In the genomic region with DNA sequence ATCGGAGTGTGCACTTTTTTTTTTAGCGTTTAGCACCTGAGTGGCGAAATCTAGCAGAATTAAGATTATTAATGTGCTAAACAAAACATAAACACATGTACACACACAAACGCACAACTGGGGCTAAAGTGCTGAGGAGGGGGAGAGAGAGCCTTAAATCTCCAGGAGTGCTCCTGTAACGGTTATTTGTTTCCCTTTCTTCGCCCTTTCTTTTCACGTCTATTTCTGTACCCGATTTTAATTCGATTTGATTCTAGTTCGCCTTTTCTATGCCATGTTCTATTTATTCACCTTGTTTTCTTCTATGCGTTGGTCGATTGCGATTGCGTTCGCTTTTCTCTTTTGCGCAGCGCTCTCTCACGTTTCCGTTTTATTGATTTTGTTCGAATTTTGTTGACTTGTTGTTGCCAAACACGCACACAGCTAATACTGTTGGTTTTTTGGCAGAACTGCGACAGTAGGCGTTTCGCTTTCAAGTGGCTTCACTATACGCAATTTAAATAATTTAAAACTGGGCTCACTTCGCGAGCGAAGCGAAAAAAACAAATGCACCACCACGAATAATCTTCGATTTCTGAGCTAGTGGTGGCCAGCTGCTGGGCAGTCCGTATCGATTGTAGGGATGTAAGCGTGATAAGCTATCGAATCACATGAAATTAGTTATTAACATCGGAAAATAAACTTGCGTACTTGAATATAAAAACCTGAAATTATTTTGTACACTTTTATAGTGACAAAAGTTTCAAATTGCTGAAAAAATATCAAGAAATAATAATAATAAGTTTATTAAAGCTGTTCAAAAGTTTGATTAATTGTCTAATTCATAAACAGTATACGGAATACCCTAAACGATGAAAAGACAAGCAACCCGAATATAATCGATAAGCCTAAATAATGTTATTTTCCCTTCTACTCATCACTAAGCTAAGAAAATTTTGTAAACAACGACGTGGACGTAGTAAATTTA, we compare ENCODE assay signal across 5 fruit fly cellular contexts.
TF ChIP-seq lines count a peak whose summit lies in the region.

Krn (minus strand) TSS at position 580 of the 967 bp plus-strand sequence.
Ndfip (minus strand) TSS at position 580 of the 967 bp plus-strand sequence.
CG7484 (plus strand) TSS at position 917 of the 967 bp plus-strand sequence.

TF ChIP-seq in whole organism, adult, 20 proteins besides CTCF, POLR2A, EP300 and RAD21 (continued from another document):
- peak; percentile 89 for TF ChIP-seq Clk (GFP tag; optimal IDR thresholded peaks at IDR 0.05; lab: Kevin White, UChicago)
- peak; percentile 95 for TF ChIP-seq toe (GFP tag; optimal IDR thresholded peaks at IDR 0.05; lab: Kevin White, UChicago)
- peak; percentile 94 for TF ChIP-seq kay (GFP tag; lab: Kevin White, UChicago; ENCODE audit: borderline replicate concordance)
- peak; percentile 93 for TF ChIP-seq pad (GFP tag; optimal IDR thresholded peaks at IDR 0.05; lab: Kevin White, UChicago)
- TF ChIP-seq ovo (GFP tag; optimal IDR thresholded peaks at IDR 0.05; lab: Kevin White, UChicago), result peak; percentile 81
- TF ChIP-seq bab1 (GFP tag; optimal IDR thresholded peaks at IDR 0.05; lab: Kevin White, UChicago), result peak; percentile 95
TF ChIP-seq in whole organism, adult: peak in this region for 19.

TF ChIP-seq in whole organism, embryonic, 481 proteins besides CTCF, POLR2A, EP300 and RAD21 (continued from another document and continues in another):
- peak; percentile 49 for TF ChIP-seq pb (GFP tag; optimal IDR thresholded peaks at IDR 0.05; lab: Kevin White, UChicago)
- TF ChIP-seq org-1 (GFP tag; optimal IDR thresholded peaks at IDR 0.05; lab: Kevin White, UChicago), result peak; percentile 59
- TF ChIP-seq CG13775 (GFP tag; optimal IDR thresholded peaks at IDR 0.05; lab: Kevin White, UChicago), result peak; percentile 92
- TF ChIP-seq Camta (GFP tag; optimal IDR thresholded peaks at IDR 0.05; lab: Kevin White, UChicago), result peak; percentile 49
- 0 out of 2 replicates have a peak, but pooled peaks have one; percentile 38 for TF ChIP-seq CG11696 (GFP tag; IDR thresholded peaks at IDR 0.05; lab: Robert Waterston, UW)
- TF ChIP-seq pita (GFP tag; optimal IDR thresholded peaks at IDR 0.05; lab: Kevin White, UChicago), result no peak
- TF ChIP-seq Nf-YB (GFP tag; optimal IDR thresholded peaks at IDR 0.05; lab: Kevin White, UChicago), result peak; percentile 72
- TF ChIP-seq CG10267 (tag; optimal IDR thresholded peaks at IDR 0.05; lab: Kevin White, UChicago), result peak; percentile 88
- peak; percentile 66 for TF ChIP-seq slou (GFP tag; optimal IDR thresholded peaks at IDR 0.05; lab: Kevin White, UChicago)
- no peak for TF ChIP-seq Awh (GFP tag; IDR thresholded peaks at IDR 0.05; lab: Robert Waterston, UW)
- TF ChIP-seq CG10979 (tag; optimal IDR thresholded peaks at IDR 0.05; lab: Kevin White, UChicago), result peak; percentile 84
- TF ChIP-seq lilli (GFP tag; optimal IDR thresholded peaks at IDR 0.05; lab: Kevin White, UChicago), result peak; percentile 92
- TF ChIP-seq Jarid2 (GFP tag; optimal IDR thresholded peaks at IDR 0.05; lab: Kevin White, UChicago), result peak; percentile 64
- peak; percentile 78 for TF ChIP-seq fu2 (GFP tag; optimal IDR thresholded peaks at IDR 0.05; lab: Kevin White, UChicago)
- TF ChIP-seq CG7271 (tag; optimal IDR thresholded peaks at IDR 0.05; lab: Kevin White, UChicago), result peak; percentile 76
- peak; percentile 83 for TF ChIP-seq CG7556 (GFP tag; optimal IDR thresholded peaks at IDR 0.05; lab: Kevin White, UChicago)
- TF ChIP-seq CG1602 (GFP tag; optimal IDR thresholded peaks at IDR 0.05; lab: Kevin White, UChicago), result peak; percentile 88
- TF ChIP-seq Aef1 (GFP tag; IDR thresholded peaks at IDR 0.05; lab: Robert Waterston, UW), result peak; percentile 85
- TF ChIP-seq chn (GFP tag; optimal IDR thresholded peaks at IDR 0.05; lab: Kevin White, UChicago), result peak; percentile 70
- TF ChIP-seq Sox100B (GFP tag; optimal IDR thresholded peaks at IDR 0.05; lab: Kevin White, UChicago), result peak; percentile 84
- peak; percentile 79 for TF ChIP-seq ems (GFP tag; optimal IDR thresholded peaks at IDR 0.05; lab: Kevin White, UChicago)
- TF ChIP-seq scrt (GFP tag; optimal IDR thresholded peaks at IDR 0.05; lab: Kevin White, UChicago), result peak; percentile 39
- peak; percentile 77; the same call in 1 of the 2 replicates for TF ChIP-seq ranshi (GFP tag; IDR thresholded peaks at IDR 0.05; lab: Robert Waterston, UW)
- TF ChIP-seq HLH54F (GFP tag; optimal IDR thresholded peaks at IDR 0.05; lab: Kevin White, UChicago), result peak; percentile 87
- peak; percentile 39 for TF ChIP-seq CG10274 (GFP tag; optimal IDR thresholded peaks at IDR 0.05; lab: Kevin White, UChicago)
- TF ChIP-seq aop (GFP tag; IDR thresholded peaks at IDR 0.05; lab: Robert Waterston, UW), result no peak
- TF ChIP-seq al (GFP tag; IDR thresholded peaks at IDR 0.05; lab: Robert Waterston, UW), result peak; percentile 81

TF ChIP-seq in whole organism, prepupa, 60 proteins besides CTCF, POLR2A, EP300 and RAD21 (continued from another document and continues in another):
- TF ChIP-seq CG8319 (GFP tag; optimal IDR thresholded peaks at IDR 0.05; lab: Kevin White, UChicago) (peak; percentile 58), dsx (GFP tag; optimal IDR thresholded peaks at IDR 0.05; lab: Kevin White, UChicago; ENCODE audit: poor library complexity, severe bottlenecking) (peak; percentile 81), OdsH (GFP tag; optimal IDR thresholded peaks at IDR 0.05; lab: Kevin White, UChicago) (peak; percentile 87), CG8119 (GFP tag; IDR thresholded peaks at IDR 0.05; lab: Robert Waterston, UW) (peak; percentile 67; the same call in 2 of the 3 replicates), CG8632 (GFP tag; optimal IDR thresholded peaks at IDR 0.05; lab: Kevin White, UChicago) (peak; percentile 75), Sox14 (GFP tag; optimal IDR thresholded peaks at IDR 0.05; lab: Kevin White, UChicago) (peak; percentile 85), topi (GFP tag; optimal IDR thresholded peaks at IDR 0.05; lab: Kevin White, UChicago) (peak; percentile 83), CG3919 (GFP tag; optimal IDR thresholded peaks at IDR 0.05; lab: Kevin White, UChicago) (peak; percentile 83), eg (GFP tag; IDR thresholded peaks at IDR 0.05; lab: Robert Waterston, UW) (peak; percentile 86), esn (GFP tag; optimal IDR thresholded peaks at IDR 0.05; lab: Kevin White, UChicago) (peak; percentile 90), CG11294 (GFP tag; IDR thresholded peaks at IDR 0.05; lab: Robert Waterston, UW) (peak; percentile 59; the same call in 1 of the 2 replicates), spab (GFP tag; optimal IDR thresholded peaks at IDR 0.05; lab: Kevin White, UChicago) (peak; percentile 23), Ets96B (tag; optimal IDR thresholded peaks at IDR 0.05; lab: Kevin White, UChicago) (peak; percentile 86), Blimp-1 (GFP tag; optimal IDR thresholded peaks at IDR 0.05; lab: Kevin White, UChicago) (peak; percentile 66), pdm3 (GFP tag; optimal IDR thresholded peaks at IDR 0.05; lab: Kevin White, UChicago) (peak; percentile 86), CG6808 (GFP tag; optimal IDR thresholded peaks at IDR 0.05; lab: Kevin White, UChicago) (peak; percentile 62), CG6792 (GFP tag; optimal IDR thresholded peaks at IDR 0.05; lab: Kevin White, UChicago) (peak; percentile 76), dac (GFP tag; optimal IDR thresholded peaks at IDR 0.05; lab: Kevin White, UChicago) (peak; percentile 38), CG15336 (GFP tag; IDR thresholded peaks at IDR 0.05; lab: Robert Waterston, UW) (peak; percentile 79), Gug (GFP tag; IDR thresholded peaks at IDR 0.05; lab: Robert Waterston, UW) (peak; percentile 71), CG11762 (GFP tag; optimal IDR thresholded peaks at IDR 0.05; lab: Kevin White, UChicago; ENCODE audit: insufficient read depth) (peak; percentile 65), Lpt (GFP tag; optimal IDR thresholded peaks at IDR 0.05; lab: Kevin White, UChicago) (peak; percentile 59), CG32006 (GFP tag; optimal IDR thresholded peaks at IDR 0.05; lab: Kevin White, UChicago) (peak; percentile 84), Hr38 (GFP tag; optimal IDR thresholded peaks at IDR 0.05; lab: Kevin White, UChicago) (no peak), CG4318 (GFP tag; optimal IDR thresholded peaks at IDR 0.05; lab: Kevin White, UChicago) (peak; percentile 77), Sox102F (GFP tag; optimal IDR thresholded peaks at IDR 0.05; lab: Kevin White, UChicago) (peak; percentile 74), lz (GFP tag; optimal IDR thresholded peaks at IDR 0.05; lab: Kevin White, UChicago) (peak; percentile 87), salr (GFP tag; optimal IDR thresholded peaks at IDR 0.05; lab: Kevin White, UChicago) (peak; percentile 67 to 69)

TF ChIP-seq in whole organism, pupa, 21 proteins besides CTCF, POLR2A, EP300 and RAD21 (continued from another document):
- TF ChIP-seq gl (tag; optimal IDR thresholded peaks at IDR 0.05; lab: Kevin White, UChicago) (peak; percentile 36), CG15710 (tag; optimal IDR thresholded peaks at IDR 0.05; lab: Kevin White, UChicago) (peak; percentile 88), CG14655 (GFP tag; optimal IDR thresholded peaks at IDR 0.05; lab: Kevin White, UChicago) (peak; percentile 78), Pif1A (GFP tag; optimal IDR thresholded peaks at IDR 0.05; lab: Kevin White, UChicago) (peak; percentile 64), CG12605 (GFP tag; IDR thresholded peaks at IDR 0.05; lab: Robert Waterston, UW) (0 out of 2 replicates have a peak, but pooled peaks have one; percentile 22)

TF ChIP-seq in whole organism, wandering third instar larva, 38 proteins besides CTCF, POLR2A, EP300 and RAD21 (continued from another document):
- TF ChIP-seq sage (GFP tag; optimal IDR thresholded peaks at IDR 0.05; lab: Kevin White, UChicago) (peak; percentile 39), OdsH (GFP tag; optimal IDR thresholded peaks at IDR 0.05; lab: Kevin White, UChicago) (peak; percentile 76), woc (GFP tag; optimal IDR thresholded peaks at IDR 0.05; lab: Kevin White, UChicago) (peak; percentile 89), psq (GFP tag; optimal IDR thresholded peaks at IDR 0.05; lab: Kevin White, UChicago) (peak; percentile 80), Jra (GFP tag; optimal IDR thresholded peaks at IDR 0.05; lab: Kevin White, UChicago) (peak; percentile 74), N (GFP tag; optimal IDR thresholded peaks at IDR 0.05; lab: Kevin White, UChicago) (no peak), CrebA (GFP tag; optimal IDR thresholded peaks at IDR 0.05; lab: Kevin White, UChicago; ENCODE audit: borderline replicate concordance) (no peak), dsf (GFP tag; optimal IDR thresholded peaks at IDR 0.05; lab: Kevin White, UChicago; ENCODE audit: borderline replicate concordance) (peak; percentile 78), ey (GFP tag; optimal IDR thresholded peaks at IDR 0.05; lab: Kevin White, UChicago) (peak; percentile 85), Sp1 (GFP tag; optimal IDR thresholded peaks at IDR 0.05; lab: Kevin White, UChicago) (peak; percentile 91), fru (GFP tag; optimal IDR thresholded peaks at IDR 0.05; lab: Kevin White, UChicago) (peak; percentile 86), br (GFP tag; optimal IDR thresholded peaks at IDR 0.05; lab: Kevin White, UChicago) (peak; percentile 78), GATAd (GFP tag; optimal IDR thresholded peaks at IDR 0.05; lab: Kevin White, UChicago) (peak; percentile 79), dmrt93B (GFP tag; optimal IDR thresholded peaks at IDR 0.05; lab: Kevin White, UChicago) (peak; percentile 89), HLH106 (tag; optimal IDR thresholded peaks at IDR 0.05; lab: Kevin White, UChicago) (peak; percentile 95), dl (GFP tag; optimal IDR thresholded peaks at IDR 0.05; lab: Kevin White, UChicago; ENCODE audit: insufficient read depth in 1 of 2, partially characterized antibody in 2 of 2) (no peak), pan (optimal IDR thresholded peaks at IDR 0.05; lab: Kevin White, UChicago) (no peak), usp (GFP tag; optimal IDR thresholded peaks at IDR 0.05; lab: Kevin White, UChicago) (no peak), tai (GFP tag; optimal IDR thresholded peaks at IDR 0.05; lab: Kevin White, UChicago) (peak; percentile 90), CG9705 (GFP tag; optimal IDR thresholded peaks at IDR 0.05; lab: Kevin White, UChicago) (peak; percentile 90), Myc (optimal IDR thresholded peaks at IDR 0.05; lab: Kevin White, UChicago) (no peak)
